Worm (Caenorhabditis elegans) whole organism, L4/young adult: ENCODE data around the gene Y57G11C.5.

Experiments used
- W03F9.2 ChIP-seq: fragments of 150-350 bp; optimal IDR thresholded peaks from 2 replicates; lab custom pipeline; 2014; ENCODE audit warnings: missing biosample characterization, missing genetic modification characterization
- dao-5 ChIP-seq: sonication (generic microtip); optimal IDR thresholded peaks from 2 replicates; lab custom pipeline; 2016; ENCODE audit warnings: missing genotype, missing genetic modification characterization, moderate library complexity, missing compliant biosample characterization
- him-1 ChIP-seq: sonication (generic microtip); optimal IDR thresholded peaks from 2 replicates; lab custom pipeline; 2016; ENCODE audit warnings: missing genotype, missing genetic modification reagents, missing genetic modification characterization, missing compliant biosample characterization

Y57G11C.5 gene

DNA sequence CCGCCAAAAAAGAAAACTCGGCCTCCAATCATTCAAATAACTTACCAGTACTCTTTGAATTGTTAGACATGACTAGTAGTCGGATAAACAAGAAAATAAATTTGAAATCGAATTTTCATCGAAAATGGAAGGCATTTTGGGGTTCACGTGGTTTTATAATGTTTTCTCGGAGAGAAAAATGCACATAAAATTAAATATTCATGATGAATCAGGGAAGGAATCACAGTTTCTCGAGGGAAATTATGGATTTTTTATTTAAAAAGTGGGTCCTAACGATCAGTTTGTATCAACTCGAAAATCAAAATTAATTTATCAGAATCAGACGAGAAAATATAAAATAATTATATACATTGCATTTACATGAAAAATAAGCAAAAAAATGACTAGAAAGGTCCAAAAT, at the start of gene Y57G11C.5:
Y57G11C.5 (minus strand) TSS at position 101 of the 400 bp plus-strand sequence.
- TF ChIP-seq him-1 (tag; lab: Kevin White, UChicago), result no peak
- no peak for TF ChIP-seq W03F9.2 (tag; lab: Kevin White, UChicago)
- TF ChIP-seq dao-5 (tag; lab: Kevin White, UChicago), result no peak

DNA sequence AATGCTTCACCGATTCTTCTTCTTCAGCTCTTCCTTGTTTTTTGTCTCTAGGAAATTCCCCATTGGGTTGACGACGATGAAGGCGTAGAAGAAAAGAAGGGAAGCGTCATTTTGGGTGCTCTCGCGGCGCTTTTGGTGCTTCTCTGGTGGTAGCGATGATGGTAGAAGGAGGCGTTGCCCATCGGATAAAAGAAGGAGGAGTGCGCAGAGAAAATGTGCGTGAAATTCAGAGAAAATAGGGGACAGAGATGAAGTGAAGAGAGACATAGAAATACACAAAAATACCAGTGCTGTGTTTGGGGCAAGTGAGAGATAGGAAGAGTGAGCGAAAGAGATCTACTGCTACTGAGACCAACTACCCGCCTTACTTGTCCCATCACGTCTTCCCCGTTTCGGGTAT, 41.7 kb upstream of the Y57G11C.5 start, which contains the start of gene oig-5:
oig-5 (plus strand) TSS at position 301 of the 400 bp plus-strand sequence.
- no peak for TF ChIP-seq W03F9.2 (tag; lab: Kevin White, UChicago)
- no peak for TF ChIP-seq him-1 (tag; lab: Kevin White, UChicago)

DNA sequence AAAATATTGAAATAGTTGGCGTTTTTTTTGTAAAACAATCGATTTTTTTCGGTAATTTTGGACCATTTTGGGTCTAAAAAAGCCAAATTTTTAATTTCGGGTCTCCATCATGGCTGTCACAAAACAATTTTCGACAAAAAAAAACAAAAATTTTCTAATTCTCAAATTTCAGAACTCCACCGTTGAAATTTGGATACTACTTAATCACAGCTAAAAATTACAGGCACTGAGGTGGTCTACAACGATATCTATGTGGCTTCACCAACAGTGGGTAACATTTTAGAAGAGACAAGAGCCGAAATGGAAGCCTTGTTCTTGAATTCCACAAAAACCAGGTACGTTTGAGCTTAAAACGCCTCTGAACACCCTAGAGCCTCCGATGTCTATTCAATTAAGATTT, 37.1 kb upstream of the Y57G11C.5 start, which contains the start of gene Y57G11C.1142:
Y57G11C.1142 (plus strand) TSS at position 301 of the 400 bp plus-strand sequence.
- TF ChIP-seq dao-5 (tag; lab: Kevin White, UChicago) (no peak), him-1 (tag; lab: Kevin White, UChicago) (no peak), W03F9.2 (tag; lab: Kevin White, UChicago) (no peak)

DNA sequence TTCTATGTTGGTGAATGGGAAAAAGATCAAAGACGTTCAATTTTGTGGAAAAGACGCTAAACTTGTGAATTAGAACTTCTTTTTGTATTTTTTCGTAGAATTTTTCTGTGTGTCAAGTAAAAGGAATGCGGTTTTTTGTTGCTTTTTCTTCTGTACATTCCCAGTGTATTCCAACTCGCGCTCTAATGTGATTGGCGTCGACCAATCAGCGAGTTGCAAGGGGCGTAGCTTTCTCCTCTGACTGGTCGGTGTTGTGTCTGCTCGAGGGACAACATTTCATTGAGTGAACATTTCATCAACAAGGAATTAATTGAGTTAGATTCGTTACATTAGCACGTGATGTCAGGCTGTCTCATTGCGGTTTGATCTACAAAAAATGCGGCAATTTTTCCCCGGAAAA, 35.7 kb upstream of the Y57G11C.5 start:
- no peak for TF ChIP-seq W03F9.2 (tag; lab: Kevin White, UChicago)
- no peak for TF ChIP-seq him-1 (tag; lab: Kevin White, UChicago)
- TF ChIP-seq dao-5 (tag; lab: Kevin White, UChicago), result no peak

DNA sequence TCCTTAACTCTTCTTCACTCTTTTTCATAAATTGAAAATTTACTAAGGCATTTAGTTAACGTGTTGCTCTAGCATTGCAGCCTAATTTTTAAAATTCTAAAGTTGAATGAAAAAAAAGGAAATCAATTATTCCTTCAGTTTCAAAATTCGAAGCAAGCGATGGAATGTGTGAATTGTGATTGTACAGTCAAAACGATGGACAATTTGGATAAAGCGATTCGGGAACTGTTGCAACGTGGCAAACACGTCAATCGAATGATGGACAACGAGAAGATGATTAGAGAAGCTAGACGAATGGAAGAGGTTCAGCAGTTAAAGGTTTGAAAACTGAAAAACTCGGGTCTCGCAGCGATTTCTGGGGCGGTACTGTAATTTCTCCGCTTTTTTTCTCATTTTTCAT, 34.0 kb upstream of the Y57G11C.5 start, which contains the start of gene Y57G11C.14:
Y57G11C.14 (plus strand) TSS at position 126 of the 400 bp plus-strand sequence.
- no peak for TF ChIP-seq dao-5 (tag; lab: Kevin White, UChicago)
- TF ChIP-seq W03F9.2 (tag; lab: Kevin White, UChicago), result no peak
- no peak for TF ChIP-seq him-1 (tag; lab: Kevin White, UChicago)

DNA sequence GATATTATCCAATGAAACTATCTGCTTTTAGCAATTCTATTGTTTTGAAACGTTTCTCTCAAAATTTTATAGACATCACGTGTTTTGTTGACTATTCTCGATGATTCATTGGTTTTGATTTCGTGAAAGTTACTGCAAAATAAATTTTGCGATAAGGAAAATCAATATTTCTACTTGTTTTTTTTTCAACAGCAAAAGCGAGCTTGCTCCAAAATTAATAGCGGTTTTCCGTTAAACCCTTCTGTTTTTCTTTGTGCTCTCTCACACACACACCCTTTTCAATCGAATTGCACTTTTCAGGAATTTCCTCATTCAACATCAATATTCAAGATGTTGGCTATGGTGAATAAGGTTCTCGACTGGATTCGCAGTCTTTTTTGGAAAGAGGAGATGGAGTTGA, 32.6 kb upstream of the Y57G11C.5 start, which contains the start of gene arl-8:
arl-8 (plus strand) TSS at position 301 of the 400 bp plus-strand sequence.
- TF ChIP-seq dao-5 (tag; lab: Kevin White, UChicago), result no peak
- TF ChIP-seq him-1 (tag; lab: Kevin White, UChicago), result no peak
- no peak for TF ChIP-seq W03F9.2 (tag; lab: Kevin White, UChicago)

DNA sequence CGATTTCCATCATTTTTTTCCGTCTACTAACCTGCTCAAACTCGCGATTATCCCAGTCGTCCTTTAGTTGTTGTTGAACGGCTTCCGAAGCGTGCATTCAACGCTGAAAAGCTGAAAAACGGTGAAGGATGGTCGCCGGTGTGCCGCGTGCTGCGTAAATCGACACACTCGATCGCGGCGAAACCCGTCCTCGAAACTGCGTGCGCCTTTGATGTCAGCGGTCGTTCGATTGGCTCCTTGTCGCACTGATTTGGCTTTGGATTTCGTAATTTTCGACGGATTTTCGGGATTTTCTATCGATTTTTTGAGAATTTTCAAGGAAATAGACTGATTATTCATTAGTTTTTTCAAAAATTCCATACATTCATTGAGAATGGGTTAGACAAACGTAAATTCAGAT, 32.1 kb upstream of the Y57G11C.5 start, which contains the start of the genes Y57G11C.1147 and nuo-3:
Y57G11C.1147 (minus strand) TSS at position 161 of the 400 bp plus-strand sequence.
nuo-3 (minus strand) TSS at position 191 of the 400 bp plus-strand sequence.
- TF ChIP-seq W03F9.2 (tag; lab: Kevin White, UChicago) (no peak), him-1 (tag; lab: Kevin White, UChicago) (no peak), dao-5 (tag; lab: Kevin White, UChicago) (no peak)

DNA sequence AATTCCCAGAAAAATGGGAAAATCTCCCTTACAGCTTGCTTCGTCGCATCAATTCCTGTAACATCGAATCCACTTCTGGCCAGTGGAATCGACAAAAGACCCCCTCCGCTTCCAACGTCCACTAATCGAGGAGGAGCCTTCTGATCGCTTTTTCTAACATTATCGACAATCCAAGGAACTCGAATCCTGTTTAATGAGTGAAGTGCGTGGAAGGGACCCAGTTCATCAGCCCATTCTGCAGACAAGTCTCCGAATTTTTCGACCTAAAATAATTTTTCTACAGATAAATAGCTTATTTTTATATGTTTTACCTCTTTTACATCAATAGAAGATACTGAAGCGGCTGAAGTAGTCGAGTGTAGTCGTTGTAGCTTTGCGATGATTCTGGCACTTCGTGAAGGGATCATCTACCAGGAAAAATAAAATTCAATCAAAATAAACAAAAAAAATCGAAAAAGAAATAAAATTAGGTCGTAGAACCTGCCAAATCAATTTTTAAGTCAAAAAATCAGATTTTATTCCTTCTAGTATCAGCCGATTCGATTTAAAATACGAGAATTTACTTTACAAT, 30.8 kb upstream of the Y57G11C.5 start, which contains the start of gene coq-3:
coq-3 (minus strand) TSS at position 407 of the 571 bp plus-strand sequence.
- TF ChIP-seq him-1 (tag; lab: Kevin White, UChicago) (no peak), dao-5 (tag; lab: Kevin White, UChicago) (no peak), W03F9.2 (tag; lab: Kevin White, UChicago) (no peak)

DNA sequence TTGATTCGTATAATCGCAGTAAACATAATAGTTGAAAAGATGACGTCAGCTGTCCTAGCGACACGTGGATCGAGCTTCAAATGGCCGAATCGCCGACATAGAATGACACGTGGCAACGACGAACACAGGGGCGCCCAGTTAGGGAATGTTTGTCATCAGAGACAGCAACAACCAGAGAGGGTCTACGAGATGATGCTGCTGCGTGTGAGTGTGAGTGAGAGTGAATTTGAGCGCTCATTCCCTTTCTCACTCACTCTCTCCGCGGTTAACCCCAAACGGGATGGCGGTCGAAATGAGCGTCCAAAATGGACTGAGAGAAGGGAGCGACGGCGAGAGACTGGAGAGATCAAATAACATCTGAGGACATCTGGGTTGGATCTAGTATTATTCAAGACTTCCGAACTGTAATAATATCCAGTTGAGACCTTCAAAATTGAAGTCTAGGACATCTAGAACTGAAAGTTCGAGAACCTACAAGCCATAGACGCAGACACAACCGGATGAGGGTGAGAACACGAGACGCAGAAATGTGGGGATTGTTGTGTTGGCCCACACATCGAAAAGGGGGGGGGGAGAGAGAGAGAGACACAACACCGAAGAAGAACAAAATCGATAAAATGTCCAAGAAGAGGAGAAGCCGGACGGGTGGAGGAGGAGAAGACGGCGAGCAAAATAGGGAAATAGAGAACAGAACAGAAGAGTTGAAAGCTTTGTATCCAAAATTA, 28.8 kb upstream of the Y57G11C.5 start:
- peak; percentile 26 for TF ChIP-seq him-1 (tag; lab: Kevin White, UChicago)
- TF ChIP-seq dao-5 (tag; lab: Kevin White, UChicago), result no peak

DNA sequence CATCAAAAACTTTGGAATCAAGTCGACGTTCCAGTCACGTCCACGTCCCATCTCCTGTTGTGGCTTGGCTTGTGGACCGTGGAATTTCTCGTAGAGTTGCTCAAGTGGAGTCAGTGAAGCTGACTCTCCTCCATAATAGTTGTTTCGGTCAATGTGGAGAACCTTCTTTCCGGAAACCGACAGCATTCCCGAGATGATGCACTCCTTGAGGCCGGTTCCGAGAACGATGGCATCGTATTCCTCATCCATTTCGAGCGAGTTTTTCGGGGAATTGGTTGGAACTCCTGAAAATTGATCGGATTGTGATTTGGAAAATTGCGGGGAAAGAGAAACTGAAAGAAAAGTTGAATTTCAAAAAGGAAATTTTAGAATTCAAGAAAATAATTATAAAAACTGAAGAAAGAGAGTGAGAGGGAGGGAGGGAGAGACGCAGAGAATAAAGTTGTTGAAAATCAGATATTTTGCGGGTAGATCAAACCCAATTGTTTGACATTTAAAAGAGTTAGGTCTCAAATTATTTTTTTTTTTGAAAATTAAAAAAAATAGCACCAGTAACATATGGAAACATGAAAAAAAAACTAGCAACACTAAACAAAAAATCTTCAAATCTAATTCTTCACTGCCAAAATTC, 27.5 kb upstream of the Y57G11C.5 start, which contains the start of gene gdi-1:
gdi-1 (minus strand) TSS at position 286 of the 631 bp plus-strand sequence.
- TF ChIP-seq W03F9.2 (tag; lab: Kevin White, UChicago) (no peak), dao-5 (tag; lab: Kevin White, UChicago) (no peak), him-1 (tag; lab: Kevin White, UChicago) (no peak)

DNA sequence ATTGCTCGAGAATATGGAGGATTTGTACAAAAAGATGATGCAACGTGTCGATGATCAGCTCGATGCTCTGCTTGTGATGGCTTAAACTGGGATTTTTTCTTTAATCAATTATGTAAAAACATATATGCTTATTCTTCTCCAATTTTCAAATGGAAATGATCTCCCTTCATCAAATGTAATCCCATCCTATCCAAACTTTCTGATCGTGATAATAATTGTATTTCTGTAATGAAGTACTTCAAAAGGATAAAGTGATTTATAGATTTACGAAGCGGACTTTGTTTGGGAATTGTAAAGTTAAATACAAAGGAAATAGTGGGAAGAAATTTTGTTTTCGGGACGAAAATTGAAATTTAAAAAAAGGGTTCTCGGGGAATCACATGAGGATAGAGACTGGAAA, 25.3 kb upstream of the Y57G11C.5 start:
- TF ChIP-seq dao-5 (tag; lab: Kevin White, UChicago) (no peak), W03F9.2 (tag; lab: Kevin White, UChicago) (no peak), him-1 (tag; lab: Kevin White, UChicago) (no peak)

DNA sequence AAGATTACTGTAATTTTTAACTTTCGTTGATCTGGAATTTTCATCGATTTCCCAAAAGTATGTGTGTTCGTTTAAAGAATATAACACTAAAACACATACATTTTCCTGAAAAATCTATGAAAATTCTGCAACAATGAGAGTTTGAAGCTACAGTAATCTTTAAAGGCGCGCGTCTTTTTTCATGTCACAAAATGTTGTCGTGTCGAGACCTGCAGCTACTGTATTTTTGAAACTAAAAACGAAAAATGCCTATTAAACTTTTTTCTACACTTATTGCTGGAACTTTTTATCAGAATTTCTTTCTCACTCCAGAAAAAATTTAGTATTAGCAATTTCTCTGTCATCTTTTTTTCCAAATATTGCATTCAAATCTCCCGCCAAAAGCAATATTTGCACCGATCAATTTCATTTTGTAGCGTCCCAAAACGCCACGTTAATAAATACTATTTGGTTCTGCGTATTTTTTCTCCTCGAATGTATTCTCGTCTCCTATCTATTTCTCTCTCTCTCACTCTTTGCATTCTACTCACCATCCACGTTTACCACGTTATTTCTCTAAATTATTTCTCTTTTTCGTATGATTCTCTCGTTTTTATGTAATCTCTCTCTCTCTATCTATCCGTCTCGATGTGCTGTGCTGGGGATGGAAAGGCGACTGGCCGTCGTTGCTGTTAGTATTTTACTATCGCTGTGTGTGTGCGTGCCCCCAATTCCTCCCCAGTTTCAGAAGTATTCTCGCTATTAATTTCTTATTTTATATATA, 21.3 kb upstream of the Y57G11C.5 start, which contains the start of gene melo-1:
melo-1 (plus strand) TSS at position 658 of the 763 bp plus-strand sequence.
- TF ChIP-seq dao-5 (tag; lab: Kevin White, UChicago) (no peak), him-1 (tag; lab: Kevin White, UChicago) (peak; percentile 44)
